Fruit fly (Drosophila melanogaster): ENCODE data around the gene CG15528.

dm6 chr3R:30098229-30098628 is 46.3 kb upstream of the CG15528 start:
- TF ChIP-seq Dll (optimal IDR thresholded peaks at IDR 0.05) = no peak
- no peak for TF ChIP-seq psq (optimal IDR thresholded peaks at IDR 0.05)
- TF ChIP-seq CG8478 (optimal IDR thresholded peaks at IDR 0.05) = no peak
